Fruit fly (Drosophila melanogaster) whole organism, wandering third instar larva: ENCODE data around the gene rho.
A peak's percentile ranks its signal among the peaks of the same experiment; 100 is the strongest.

Experiments
- Abd-B ChIP-seq: fragments of >200 bp; optimal IDR thresholded peaks from 2 replicates; lab custom pipeline; 2017; ENCODE audit warnings: missing biosample characterization, missing genetic modification characterization
- CG32264 ChIP-seq: fragments of 200-800 bp; sonication (Bioruptor generic); optimal IDR thresholded peaks from 2 replicates; lab custom pipeline; 2016; ENCODE audit warnings: missing biosample characterization, missing genetic modification characterization
- CG9705 ChIP-seq: fragments of 200-800 bp; sonication (Bioruptor generic); optimal IDR thresholded peaks from 2 replicates; lab custom pipeline; 2018; ENCODE audit warnings: missing biosample characterization, mild to moderate bottlenecking, missing genetic modification characterization
- CrebA ChIP-seq: fragments of 200-800 bp; sonication (Bioruptor generic); optimal IDR thresholded peaks from 2 replicates; lab custom pipeline; 2016; ENCODE audit warnings: missing biosample characterization, mild to moderate bottlenecking, missing genetic modification characterization, borderline replicate concordance
- Dfd ChIP-seq: fragments of >200 bp; optimal IDR thresholded peaks from 2 replicates; lab custom pipeline; 2017; ENCODE audit warnings: missing biosample characterization, missing genetic modification characterization
- Dif ChIP-seq: fragments of 200-275, 200-300 bp; sonication (Bioruptor generic); optimal IDR thresholded peaks from 2 replicates; lab custom pipeline; 2018; ENCODE audit warnings: missing biosample characterization, missing genetic modification characterization; ENCODE audit not compliant: partially characterized antibody
- GATAd ChIP-seq: sonication (Bioruptor generic); optimal IDR thresholded peaks from 2 replicates; lab custom pipeline; 2016; ENCODE audit warnings: missing biosample characterization, missing genetic modification characterization
- HLH106 ChIP-seq: fragments of 200-800 bp; optimal IDR thresholded peaks from 3 replicates; lab custom pipeline; 2019; ENCODE audit warnings: missing biosample characterization, mild to moderate bottlenecking, missing genetic modification characterization, moderate library complexity
- Hnf4 ChIP-seq: fragments of 200-800 bp; sonication (Bioruptor generic); optimal IDR thresholded peaks from 2 replicates; lab custom pipeline; 2016; ENCODE audit warnings: missing biosample characterization, mild to moderate bottlenecking, missing genetic modification characterization
- Hr78 ChIP-seq: fragments of >200 bp; optimal IDR thresholded peaks from 2 replicates; lab custom pipeline; 2017; ENCODE audit warnings: missing biosample characterization, missing genetic modification characterization
- Hr83 ChIP-seq: fragments of 200-300 bp; sonication (Bioruptor generic); optimal IDR thresholded peaks from 2 replicates; lab custom pipeline; 2016; ENCODE audit warnings: missing biosample characterization, mild to moderate bottlenecking, missing genetic modification characterization, moderate library complexity; ENCODE audit not compliant: poor library complexity, severe bottlenecking
- Jra ChIP-seq: sonication (Bioruptor generic); optimal IDR thresholded peaks from 2 replicates; lab custom pipeline; 2016; ENCODE audit warnings: missing biosample characterization, missing genetic modification characterization
- Mio ChIP-seq: sonication (Bioruptor generic); optimal IDR thresholded peaks from 2 replicates; lab custom pipeline; 2016; ENCODE audit warnings: missing biosample characterization, missing genetic modification characterization
- Myc ChIP-seq: fragments of >200 bp; optimal IDR thresholded peaks from 2 replicates; lab custom pipeline; 2017
- N ChIP-seq: fragments of >200 bp; optimal IDR thresholded peaks from 2 replicates; lab custom pipeline; 2018; ENCODE audit warnings: missing biosample characterization, missing external identifiers, missing genetic modification characterization
- OdsH ChIP-seq: fragments of 200-800 bp; sonication (Bioruptor generic); optimal IDR thresholded peaks from 2 replicates; lab custom pipeline; 2016; ENCODE audit warnings: missing biosample characterization, mild to moderate bottlenecking, missing genetic modification characterization
- Rel ChIP-seq, 2 experiments: fragments of 200-800 bp; sonication (Bioruptor generic) in 1 of 2; optimal IDR thresholded peaks; 2 replicates in 1 of 2; 3 replicates in 1 of 2; lab custom pipeline; 2016 to 2019; ENCODE audit warnings: mild to moderate bottlenecking in 2 of 2, missing biosample characterization in 2 of 2, missing genetic modification characterization in 2 of 2, moderate library complexity in 1 of 2
- Sp1 ChIP-seq: fragments of 200-800 bp; sonication (Bioruptor generic); optimal IDR thresholded peaks from 3 replicates; lab custom pipeline; 2019; ENCODE audit warnings: missing biosample characterization, mild to moderate bottlenecking, missing genetic modification characterization, moderate library complexity
- Vsx2 ChIP-seq: fragments of 200-300, 225-300 bp; sonication (Bioruptor generic); optimal IDR thresholded peaks from 2 replicates; lab custom pipeline; 2018; ENCODE audit warnings: missing biosample characterization, missing genetic modification characterization; ENCODE audit not compliant: partially characterized antibody
- br ChIP-seq: fragments of 200-800 bp; sonication (Bioruptor generic); optimal IDR thresholded peaks from 2 replicates; lab custom pipeline; 2016; ENCODE audit warnings: missing biosample characterization, missing genetic modification characterization
- brk ChIP-seq: fragments of 200-800 bp; sonication (Bioruptor generic); optimal IDR thresholded peaks from 2 replicates; lab custom pipeline; 2016; ENCODE audit warnings: missing biosample characterization, mild to moderate bottlenecking, missing genetic modification characterization
- dl ChIP-seq, 2 experiments: fragments of 175-275, 200-275 bp in 1 of 2; fragments of 200-275 bp in 1 of 2; sonication (Bioruptor generic); optimal IDR thresholded peaks; lab custom pipeline; 2018; ENCODE audit warnings: mild to moderate bottlenecking in 2 of 2, missing biosample characterization in 2 of 2, missing genetic modification characterization in 2 of 2, moderate library complexity in 2 of 2; ENCODE audit not compliant: partially characterized antibody in 2 of 2, insufficient read depth in 1 of 2
- dmrt93B ChIP-seq: fragments of 200-800 bp; sonication (Bioruptor generic); optimal IDR thresholded peaks from 2 replicates; lab custom pipeline; 2018; ENCODE audit warnings: missing biosample characterization, mild to moderate bottlenecking, missing genetic modification characterization
- dsf ChIP-seq: sonication (Bioruptor generic); optimal IDR thresholded peaks from 2 replicates; lab custom pipeline; 2016; ENCODE audit warnings: missing biosample characterization, missing genetic modification characterization, borderline replicate concordance
- ey ChIP-seq: fragments of 200-800 bp; sonication (Bioruptor generic); optimal IDR thresholded peaks from 2 replicates; lab custom pipeline; 2016; ENCODE audit warnings: missing biosample characterization, missing genetic modification characterization
- foxo ChIP-seq, 2 experiments: fragments of 200-800 bp; sonication (Bioruptor generic); optimal IDR thresholded peaks; 2 replicates in 1 of 2; 3 replicates in 1 of 2; lab custom pipeline; 2016 to 2017; ENCODE audit warnings: missing biosample characterization in 2 of 2, missing genetic modification characterization in 2 of 2
- fru ChIP-seq: fragments of 200-800 bp; sonication (Bioruptor generic); optimal IDR thresholded peaks from 3 replicates; lab custom pipeline; 2016; ENCODE audit warnings: missing biosample characterization, mild to moderate bottlenecking, missing genetic modification characterization
- h ChIP-seq: fragments of 200-800 bp; sonication (Bioruptor generic); optimal IDR thresholded peaks from 3 replicates; lab custom pipeline; 2016; ENCODE audit warnings: missing biosample characterization, mild to moderate bottlenecking, missing genetic modification characterization
- jim ChIP-seq: fragments of 175-275, 200-325 bp; sonication (Bioruptor generic); optimal IDR thresholded peaks from 2 replicates; lab custom pipeline; 2016; ENCODE audit warnings: missing biosample characterization, mild to moderate bottlenecking, missing genetic modification characterization
- lola ChIP-seq: fragments of >200 bp; optimal IDR thresholded peaks from 2 replicates; lab custom pipeline; 2017; ENCODE audit warnings: missing biosample characterization, missing genetic modification characterization
- pan ChIP-seq: fragments of >200 bp; optimal IDR thresholded peaks from 2 replicates; lab custom pipeline; 2017
- psq ChIP-seq: fragments of 200-800 bp; sonication (Bioruptor generic); optimal IDR thresholded peaks from 3 replicates; lab custom pipeline; 2017; ENCODE audit warnings: missing biosample characterization, mild to moderate bottlenecking, missing genetic modification characterization, moderate library complexity
- rgr ChIP-seq: fragments of 200-800 bp; sonication (Bioruptor generic); optimal IDR thresholded peaks from 3 replicates; lab custom pipeline; 2016; ENCODE audit warnings: missing biosample characterization, mild to moderate bottlenecking, missing genetic modification characterization
- sage ChIP-seq: fragments of 200-800 bp; sonication (Bioruptor generic); optimal IDR thresholded peaks from 2 replicates; lab custom pipeline; 2016; ENCODE audit warnings: missing biosample characterization, mild to moderate bottlenecking, missing genetic modification characterization
- sv ChIP-seq: fragments of 200-800 bp; sonication (Bioruptor generic); optimal IDR thresholded peaks from 3 replicates; lab custom pipeline; 2016; ENCODE audit warnings: missing biosample characterization, missing genetic modification characterization
- tai ChIP-seq: sonication (Bioruptor generic); optimal IDR thresholded peaks from 2 replicates; lab custom pipeline; 2016; ENCODE audit warnings: missing biosample characterization, missing genetic modification characterization
- usp ChIP-seq: fragments of >200 bp; optimal IDR thresholded peaks from 2 replicates; lab custom pipeline; 2017; ENCODE audit warnings: missing biosample characterization, missing genetic modification characterization
- woc ChIP-seq: sonication (Bioruptor generic); optimal IDR thresholded peaks from 2 replicates; lab custom pipeline; 2016; ENCODE audit warnings: missing biosample characterization, mild to moderate bottlenecking, missing genetic modification characterization

rho gene

DNA sequence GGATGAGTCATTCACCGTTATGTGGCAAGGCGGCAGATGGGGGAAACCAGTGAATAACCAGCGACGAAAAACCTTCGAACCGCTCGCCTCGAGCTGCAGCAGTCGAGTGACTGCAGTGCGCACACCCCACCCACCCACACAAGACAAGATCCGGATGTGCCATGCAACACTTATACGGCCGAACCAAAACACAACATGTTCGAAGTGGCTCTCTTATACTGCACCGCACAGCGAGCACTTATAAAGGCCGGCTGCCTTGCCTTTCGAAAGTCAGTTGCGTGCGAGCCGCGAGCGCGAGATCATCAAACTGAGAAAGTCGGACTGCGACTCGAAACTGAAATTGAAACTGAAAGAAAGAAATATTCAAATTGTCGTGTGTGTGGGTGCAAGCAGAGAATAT, at the start of gene rho:
rho (plus strand) TSS at position 265 of the 400 bp plus-strand sequence.
- TF ChIP-seq rgr (GFP tag; lab: Kevin White, UChicago) (peak; percentile 39), usp (GFP tag; lab: Kevin White, UChicago) (no peak), HLH106 (tag; lab: Kevin White, UChicago) (peak; percentile 6), fru (GFP tag; lab: Kevin White, UChicago) (peak; percentile 3), Sp1 (GFP tag; lab: Kevin White, UChicago) (peak; percentile 30), woc (GFP tag; lab: Kevin White, UChicago) (no peak), Dif (peak; percentile 70), Abd-B (GFP tag; lab: Kevin White, UChicago) (no peak), N (GFP tag; lab: Kevin White, UChicago) (no peak), br (peak; percentile 5), foxo (GFP tag; optimal IDR thresholded peaks at IDR 0.05; lab: Kevin White, UChicago) (peak in 1 of 2 experiments; percentile 17), psq (GFP tag; lab: Kevin White, UChicago) (no peak), Rel (GFP tag; optimal IDR thresholded peaks at IDR 0.05; lab: Kevin White, UChicago) (no peak), Rel (tag; optimal IDR thresholded peaks at IDR 0.05; lab: Kevin White, UChicago) (peak; percentile 29), CrebA (peak; percentile 23), Vsx2 (GFP tag; lab: Kevin White, UChicago) (peak; percentile 8), jim (GFP tag; lab: Kevin White, UChicago) (peak; percentile 57), Hnf4 (GFP tag; lab: Kevin White, UChicago) (peak; percentile 18)
- TF ChIP-seq, all 38 proteins: peak for 12

DNA sequence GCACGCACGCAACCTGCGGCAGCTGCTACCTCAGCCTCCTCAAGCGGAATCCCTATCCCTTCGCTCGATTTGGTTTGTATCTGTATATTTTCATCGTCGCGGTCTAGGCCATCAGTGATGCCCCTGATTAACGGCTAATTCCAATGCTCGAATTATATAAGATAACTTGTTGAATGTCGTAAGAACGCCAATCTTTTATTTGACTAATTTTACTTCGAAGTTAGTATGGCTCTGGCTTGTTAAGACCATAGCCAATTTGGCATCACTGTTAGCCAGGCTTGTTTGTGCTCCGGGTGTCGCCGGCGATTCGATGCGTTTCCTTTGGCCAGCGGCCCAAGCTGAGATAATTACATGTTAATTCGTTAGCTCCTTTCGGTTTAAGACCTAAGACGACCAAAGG, 49.6 kb upstream of the rho start:
- TF ChIP-seq GATAd (GFP tag; lab: Kevin White, UChicago) (no peak), dl (GFP tag; optimal IDR thresholded peaks at IDR 0.05; lab: Kevin White, UChicago; ENCODE audit: insufficient read depth in 1 of 2, partially characterized antibody in 2 of 2) (no peak), fru (GFP tag; lab: Kevin White, UChicago) (peak; percentile 49), Jra (GFP tag; lab: Kevin White, UChicago) (no peak), usp (GFP tag; lab: Kevin White, UChicago) (no peak), sv (GFP tag; lab: Kevin White, UChicago) (no peak), CrebA (no peak), pan (lab: Kevin White, UChicago) (no peak), Hr83 (GFP tag; lab: Kevin White, UChicago) (no peak), br (peak; percentile 51), N (GFP tag; lab: Kevin White, UChicago) (no peak), Abd-B (GFP tag; lab: Kevin White, UChicago) (no peak), OdsH (GFP tag; lab: Kevin White, UChicago) (peak; percentile 1), ey (GFP tag; lab: Kevin White, UChicago) (peak; percentile 43), Dfd (GFP tag; lab: Kevin White, UChicago) (no peak), lola (GFP tag; lab: Kevin White, UChicago) (no peak), brk (GFP tag; lab: Kevin White, UChicago) (no peak), woc (GFP tag; lab: Kevin White, UChicago) (no peak), dsf (no peak), Mio (GFP tag; lab: Kevin White, UChicago) (no peak), sage (GFP tag; lab: Kevin White, UChicago) (no peak), CG32264 (GFP tag; lab: Kevin White, UChicago) (no peak), rgr (GFP tag; lab: Kevin White, UChicago) (peak; percentile 61), tai (no peak), CG9705 (GFP tag; lab: Kevin White, UChicago) (no peak), dmrt93B (GFP tag; lab: Kevin White, UChicago) (no peak), Hnf4 (GFP tag; lab: Kevin White, UChicago) (peak; percentile 20), psq (GFP tag; lab: Kevin White, UChicago) (peak; percentile 22), HLH106 (tag; lab: Kevin White, UChicago) (no peak), jim (GFP tag; lab: Kevin White, UChicago) (no peak), Myc (no peak), Sp1 (GFP tag; lab: Kevin White, UChicago) (no peak), foxo (GFP tag; optimal IDR thresholded peaks at IDR 0.05; lab: Kevin White, UChicago) (peak in 1 of 2 experiments; percentile 57), Vsx2 (GFP tag; lab: Kevin White, UChicago) (no peak), Dif (no peak), Rel (GFP tag; optimal IDR thresholded peaks at IDR 0.05; lab: Kevin White, UChicago) (no peak), Rel (tag; optimal IDR thresholded peaks at IDR 0.05; lab: Kevin White, UChicago) (no peak), h (peak; percentile 25), Hr78 (GFP tag; lab: Kevin White, UChicago) (no peak)
